Fruit fly (Drosophila melanogaster): ENCODE measurements around the gene msps.

msps gene

dm6 chr3R:16071689-16072580 is 21.3 kb downstream of the msps start:
- TF ChIP-seq CG13204 (GFP tag; optimal IDR thresholded peaks at IDR 0.05): peak; percentile 6
- peak; percentile 86 for TF ChIP-seq CG32121 (GFP tag; IDR thresholded peaks at IDR 0.05)
- TF ChIP-seq Snoo (tag; optimal IDR thresholded peaks at IDR 0.05): peak; percentile 58
- peak; percentile 83; the same call in 2 of the 3 replicates for TF ChIP-seq CG4496 (GFP tag; IDR thresholded peaks at IDR 0.05)
- peak; percentile 90 for TF ChIP-seq Pif1A (GFP tag; optimal IDR thresholded peaks at IDR 0.05)
- peak; percentile 73; the same call in 2 of the 3 replicates for TF ChIP-seq fd96Ca (GFP tag; IDR thresholded peaks at IDR 0.05)
- peak; percentile 4 for TF ChIP-seq gl (tag; optimal IDR thresholded peaks at IDR 0.05)
- TF ChIP-seq CG10348 (GFP tag; IDR thresholded peaks at IDR 0.05): no peak
- TF ChIP-seq EcR (GFP tag; optimal IDR thresholded peaks at IDR 0.05): peak; percentile 55
- TF ChIP-seq D1 (tag; optimal IDR thresholded peaks at IDR 0.05): peak; percentile 39
- TF ChIP-seq CG8159 (tag; optimal IDR thresholded peaks at IDR 0.05): peak; percentile 80
- peak; percentile 89 for TF ChIP-seq CG12605 (GFP tag; IDR thresholded peaks at IDR 0.05)
- TF ChIP-seq CG34367 (tag; optimal IDR thresholded peaks at IDR 0.05): peak; percentile 70
- TF ChIP-seq rn (GFP tag; IDR thresholded peaks at IDR 0.05): peak; percentile 54
- TF ChIP-seq Ets98B (GFP tag; IDR thresholded peaks at IDR 0.05): peak; percentile 88
- peak; percentile 71 for TF ChIP-seq CG9948 (tag; optimal IDR thresholded peaks at IDR 0.05)
- peak; percentile 82 for TF ChIP-seq CG15710 (tag; optimal IDR thresholded peaks at IDR 0.05)
- TF ChIP-seq Pif1B (GFP tag; optimal IDR thresholded peaks at IDR 0.05): peak; percentile 90
- TF ChIP-seq CG14655 (GFP tag; optimal IDR thresholded peaks at IDR 0.05): no peak
- TF ChIP-seq CG17806 (tag; optimal IDR thresholded peaks at IDR 0.05): peak; percentile 82
- TF ChIP-seq CG8301 (tag; optimal IDR thresholded peaks at IDR 0.05): peak; percentile 66

- no peak for TF ChIP-seq CG17806 (tag; optimal IDR thresholded peaks at IDR 0.05)
- peak; percentile 23 for TF ChIP-seq Pif1A (GFP tag; optimal IDR thresholded peaks at IDR 0.05)
- TF ChIP-seq Snoo (tag; optimal IDR thresholded peaks at IDR 0.05): no peak
- peak; percentile 4; the same call in 1 of the 3 replicates for TF ChIP-seq fd96Ca (GFP tag; IDR thresholded peaks at IDR 0.05)
Measured at dm6 chr3R:16072581-16072908, 21.9 kb downstream of the msps start.

- TF ChIP-seq Snoo (tag; optimal IDR thresholded peaks at IDR 0.05): no peak
Measured at dm6 chr3R:16074122-16074521, 23.5 kb downstream of the msps start.

DNA sequence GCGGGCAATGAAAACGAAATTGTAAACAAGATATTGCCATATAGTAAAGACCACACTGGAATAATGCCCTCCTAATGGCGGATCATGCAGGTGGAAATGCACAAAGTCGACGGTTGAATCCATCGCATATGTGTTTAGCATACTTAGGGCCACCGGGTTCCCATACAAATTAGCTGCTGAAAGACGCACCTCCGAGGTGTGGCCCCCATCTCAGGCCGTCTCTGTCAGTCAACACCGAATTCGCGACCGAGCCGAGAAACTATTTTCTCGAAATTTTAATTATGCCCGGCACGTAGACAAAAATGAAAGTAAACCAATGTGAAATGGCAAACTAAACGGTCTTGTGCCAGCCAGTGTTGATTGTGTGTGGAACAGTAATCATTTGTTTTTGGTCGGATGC is 27.6 kb downstream of the msps start:
- TF ChIP-seq CG32121 (GFP tag; IDR thresholded peaks at IDR 0.05) (no peak), Ets98B (GFP tag; IDR thresholded peaks at IDR 0.05) (no peak), CG12605 (GFP tag; IDR thresholded peaks at IDR 0.05) (no peak), Pif1B (GFP tag; optimal IDR thresholded peaks at IDR 0.05) (no peak), Pif1A (GFP tag; optimal IDR thresholded peaks at IDR 0.05) (no peak), CG8301 (tag; optimal IDR thresholded peaks at IDR 0.05) (no peak), CG10348 (GFP tag; IDR thresholded peaks at IDR 0.05) (no peak), rn (GFP tag; IDR thresholded peaks at IDR 0.05) (no peak), CG8159 (tag; optimal IDR thresholded peaks at IDR 0.05) (no peak), CG9948 (tag; optimal IDR thresholded peaks at IDR 0.05) (no peak), Snoo (tag; optimal IDR thresholded peaks at IDR 0.05) (no peak), CG4496 (GFP tag; IDR thresholded peaks at IDR 0.05) (no peak), CG34367 (tag; optimal IDR thresholded peaks at IDR 0.05) (no peak), CG17806 (tag; optimal IDR thresholded peaks at IDR 0.05) (no peak)

DNA sequence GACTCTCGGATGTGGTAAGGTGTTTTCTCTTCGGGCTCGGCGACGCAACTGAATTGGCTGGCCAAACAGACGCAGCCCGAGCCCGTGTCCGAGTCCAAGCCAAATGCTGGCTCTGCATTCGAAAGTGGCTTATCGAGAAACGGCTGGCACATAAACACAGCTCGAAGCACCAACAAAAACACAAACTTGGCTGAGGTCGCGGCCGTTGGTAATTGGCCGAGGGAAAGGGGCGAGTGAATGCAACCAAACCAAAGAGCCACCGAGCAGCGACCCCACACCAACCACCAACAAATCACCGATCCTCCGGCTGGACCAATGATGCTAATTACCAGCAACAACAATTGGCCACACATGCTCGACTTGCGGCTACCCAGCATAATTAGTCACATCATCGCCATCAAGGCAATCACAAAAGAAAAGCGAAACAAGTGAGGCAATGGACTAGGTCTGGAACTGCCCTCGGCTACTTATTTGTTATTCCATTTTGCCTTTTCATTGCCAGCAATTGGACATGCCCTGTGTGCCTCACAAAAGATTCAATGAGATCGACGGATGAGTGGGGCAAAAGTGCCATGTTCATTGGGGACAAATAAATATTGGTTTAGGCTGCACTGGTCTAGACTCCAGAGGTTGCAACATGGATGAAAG is 30.5 kb downstream of the msps start, which contains the start of gene CG32855:
Gene CG32855, minus strand, starts transcription at position 51 of the 648 bp plus-strand sequence.
- TF ChIP-seq CG4496 (GFP tag; IDR thresholded peaks at IDR 0.05) (no peak), CG8159 (tag; optimal IDR thresholded peaks at IDR 0.05) (no peak), CG9948 (tag; optimal IDR thresholded peaks at IDR 0.05) (no peak), Pif1A (GFP tag; optimal IDR thresholded peaks at IDR 0.05) (no peak), EcR (GFP tag; optimal IDR thresholded peaks at IDR 0.05) (peak; percentile 58)

DNA sequence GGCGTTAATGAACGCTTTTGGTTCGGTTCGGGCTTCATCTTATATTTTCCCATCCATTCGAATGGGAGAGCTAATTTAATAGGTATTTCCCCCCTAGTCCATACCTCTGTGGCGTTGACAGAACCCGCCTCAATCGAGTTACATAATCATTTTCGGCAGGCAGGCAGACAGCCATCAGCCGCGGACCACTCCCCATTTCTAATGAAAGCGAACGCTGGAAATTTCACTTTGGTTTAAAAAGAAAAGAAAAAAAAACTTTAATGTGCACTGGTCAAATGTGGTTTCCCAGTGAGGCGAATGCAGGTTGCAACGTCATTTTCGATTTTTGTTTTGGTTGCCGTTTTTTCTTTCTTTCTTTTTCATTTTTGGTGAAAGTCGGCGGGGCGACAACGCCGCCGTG is 31.8 kb downstream of the msps start:
- TF ChIP-seq Snoo (tag; optimal IDR thresholded peaks at IDR 0.05) (peak; percentile 64), CG12605 (GFP tag; IDR thresholded peaks at IDR 0.05) (no peak), CG34367 (tag; optimal IDR thresholded peaks at IDR 0.05) (no peak), Ets98B (GFP tag; IDR thresholded peaks at IDR 0.05) (peak; percentile 12; the same call in 1 of the 2 replicates), CG4496 (GFP tag; IDR thresholded peaks at IDR 0.05) (0 out of 3 replicates have a peak, but pooled peaks have one; percentile 13), CG14655 (GFP tag; optimal IDR thresholded peaks at IDR 0.05) (no peak)

- TF ChIP-seq CG15710 (tag; optimal IDR thresholded peaks at IDR 0.05) (no peak), Pif1A (GFP tag; optimal IDR thresholded peaks at IDR 0.05) (no peak), CG34367 (tag; optimal IDR thresholded peaks at IDR 0.05) (no peak), CG9948 (tag; optimal IDR thresholded peaks at IDR 0.05) (no peak), CG4496 (GFP tag; IDR thresholded peaks at IDR 0.05) (no peak), D1 (tag; optimal IDR thresholded peaks at IDR 0.05) (no peak), Pif1B (GFP tag; optimal IDR thresholded peaks at IDR 0.05) (no peak), rn (GFP tag; IDR thresholded peaks at IDR 0.05) (no peak), EcR (GFP tag; optimal IDR thresholded peaks at IDR 0.05) (no peak)
Measured at dm6 chr3R:16083578-16083977, 33.0 kb downstream of the msps start, which contains the start of gene sxe2. TSS of gene sxe2 (plus strand) at chr3R:16083878.
